Fruit fly (Drosophila melanogaster): ENCODE results near the gene Cad87A.
A peak's percentile ranks its signal among the peaks of the same experiment; 100 is the strongest.

Cad87A gene

dm6 chr3R:11887114-11888037, 61.6 kb downstream of the Cad87A start, which contains the start of gene mthl5:
mthl5 (minus strand) TSS chr3R:11887168.
- TF ChIP-seq CG4496 (GFP tag; IDR thresholded peaks at IDR 0.05) (peak; percentile 82), CG15710 (tag; optimal IDR thresholded peaks at IDR 0.05) (peak; percentile 95), CG8159 (tag; optimal IDR thresholded peaks at IDR 0.05) (peak; percentile 94), Pif1B (GFP tag; optimal IDR thresholded peaks at IDR 0.05) (peak; percentile 88), D1 (tag; optimal IDR thresholded peaks at IDR 0.05) (peak; percentile 92), fd96Ca (GFP tag; IDR thresholded peaks at IDR 0.05) (peak; percentile 84), CG9948 (tag; optimal IDR thresholded peaks at IDR 0.05) (peak; percentile 94), Snoo (tag; optimal IDR thresholded peaks at IDR 0.05) (peak; percentile 92), gl (tag; optimal IDR thresholded peaks at IDR 0.05) (peak; percentile 79), CG8301 (tag; optimal IDR thresholded peaks at IDR 0.05) (peak; percentile 91), CG34367 (tag; optimal IDR thresholded peaks at IDR 0.05) (peak; percentile 92), CG17806 (tag; optimal IDR thresholded peaks at IDR 0.05) (peak; percentile 90), CG10348 (GFP tag; IDR thresholded peaks at IDR 0.05) (peak; percentile 63), CG13204 (GFP tag; optimal IDR thresholded peaks at IDR 0.05) (peak; percentile 66), Pif1A (GFP tag; optimal IDR thresholded peaks at IDR 0.05) (peak; percentile 80), Ets98B (GFP tag; IDR thresholded peaks at IDR 0.05) (peak; percentile 81), CG14655 (GFP tag; optimal IDR thresholded peaks at IDR 0.05) (peak; percentile 94), rn (GFP tag; IDR thresholded peaks at IDR 0.05) (peak; percentile 61), CG32121 (GFP tag; IDR thresholded peaks at IDR 0.05) (peak; percentile 82; the same call in 1 of the 2 replicates), CG12605 (GFP tag; IDR thresholded peaks at IDR 0.05) (peak; percentile 61), EcR (GFP tag; optimal IDR thresholded peaks at IDR 0.05) (peak; percentile 71)

DNA sequence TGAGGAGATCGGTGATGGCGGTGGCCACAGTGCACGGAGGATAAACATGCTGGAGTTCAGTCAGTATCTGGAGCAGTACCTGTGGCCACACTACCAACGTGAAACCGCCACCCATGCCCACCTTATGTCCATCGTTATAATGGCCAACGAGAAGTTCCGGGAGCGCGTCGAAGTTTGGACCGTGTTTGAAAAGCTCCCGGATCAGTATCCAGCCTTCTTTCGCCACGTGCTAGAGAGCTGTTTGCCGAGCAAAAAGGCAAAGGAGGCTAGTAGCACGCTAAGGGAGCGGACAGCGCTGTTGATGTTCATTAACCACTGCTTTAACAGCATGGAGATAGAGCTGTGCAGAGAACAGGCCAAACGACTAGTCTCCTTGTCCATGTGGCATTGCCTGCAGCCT, 65.8 kb downstream of the Cad87A start:
- TF ChIP-seq D1 (tag; optimal IDR thresholded peaks at IDR 0.05) (no peak), Pif1B (GFP tag; optimal IDR thresholded peaks at IDR 0.05) (no peak), CG12605 (GFP tag; IDR thresholded peaks at IDR 0.05) (no peak), CG34367 (tag; optimal IDR thresholded peaks at IDR 0.05) (no peak), CG17806 (tag; optimal IDR thresholded peaks at IDR 0.05) (no peak), fd96Ca (GFP tag; IDR thresholded peaks at IDR 0.05) (no peak), Pif1A (GFP tag; optimal IDR thresholded peaks at IDR 0.05) (no peak), gl (tag; optimal IDR thresholded peaks at IDR 0.05) (no peak), Ets98B (GFP tag; IDR thresholded peaks at IDR 0.05) (no peak), CG32121 (GFP tag; IDR thresholded peaks at IDR 0.05) (no peak), CG4496 (GFP tag; IDR thresholded peaks at IDR 0.05) (no peak), CG10348 (GFP tag; IDR thresholded peaks at IDR 0.05) (no peak), CG14655 (GFP tag; optimal IDR thresholded peaks at IDR 0.05) (no peak), CG9948 (tag; optimal IDR thresholded peaks at IDR 0.05) (no peak), CG15710 (tag; optimal IDR thresholded peaks at IDR 0.05) (no peak), CG8159 (tag; optimal IDR thresholded peaks at IDR 0.05) (no peak), CG13204 (GFP tag; optimal IDR thresholded peaks at IDR 0.05) (no peak)

dm6 chr3R:11882506-11882953, 66.4 kb downstream of the Cad87A start, which contains the start of the genes CG6962 and CG31368:
CG6962 (minus strand) TSS chr3R:11882534.
CG31368 (plus strand) TSS chr3R:11882790.
- TF ChIP-seq Ets98B (GFP tag; IDR thresholded peaks at IDR 0.05), result peak; percentile 54
- peak; percentile 53 for TF ChIP-seq CG8301 (tag; optimal IDR thresholded peaks at IDR 0.05)
- TF ChIP-seq CG9948 (tag; optimal IDR thresholded peaks at IDR 0.05), result peak; percentile 60
- TF ChIP-seq CG10348 (GFP tag; IDR thresholded peaks at IDR 0.05), result 0 out of 2 replicates have a peak, but pooled peaks have one; percentile 14
- TF ChIP-seq CG12605 (GFP tag; IDR thresholded peaks at IDR 0.05), result peak; percentile 60
- no peak for TF ChIP-seq Pif1A (GFP tag; optimal IDR thresholded peaks at IDR 0.05)
- TF ChIP-seq fd96Ca (GFP tag; IDR thresholded peaks at IDR 0.05), result 0 out of 3 replicates have a peak, but pooled peaks have one; percentile 32
- TF ChIP-seq Snoo (tag; optimal IDR thresholded peaks at IDR 0.05), result peak; percentile 54
- no peak for TF ChIP-seq D1 (tag; optimal IDR thresholded peaks at IDR 0.05)
- TF ChIP-seq CG14655 (GFP tag; optimal IDR thresholded peaks at IDR 0.05), result no peak
- peak; percentile 69 for TF ChIP-seq CG8159 (tag; optimal IDR thresholded peaks at IDR 0.05)
- TF ChIP-seq gl (tag; optimal IDR thresholded peaks at IDR 0.05), result no peak
- peak; percentile 73 for TF ChIP-seq CG15710 (tag; optimal IDR thresholded peaks at IDR 0.05)
- TF ChIP-seq CG4496 (GFP tag; IDR thresholded peaks at IDR 0.05), result peak; percentile 80
- no peak for TF ChIP-seq CG13204 (GFP tag; optimal IDR thresholded peaks at IDR 0.05)
- peak; percentile 34 for TF ChIP-seq CG34367 (tag; optimal IDR thresholded peaks at IDR 0.05)
- peak; percentile 59; the same call in 1 of the 2 replicates for TF ChIP-seq CG32121 (GFP tag; IDR thresholded peaks at IDR 0.05)
- TF ChIP-seq EcR (GFP tag; optimal IDR thresholded peaks at IDR 0.05), result no peak
- peak; percentile 69 for TF ChIP-seq CG17806 (tag; optimal IDR thresholded peaks at IDR 0.05)
- TF ChIP-seq Pif1B (GFP tag; optimal IDR thresholded peaks at IDR 0.05), result no peak
- TF ChIP-seq rn (GFP tag; IDR thresholded peaks at IDR 0.05), result no peak

DNA sequence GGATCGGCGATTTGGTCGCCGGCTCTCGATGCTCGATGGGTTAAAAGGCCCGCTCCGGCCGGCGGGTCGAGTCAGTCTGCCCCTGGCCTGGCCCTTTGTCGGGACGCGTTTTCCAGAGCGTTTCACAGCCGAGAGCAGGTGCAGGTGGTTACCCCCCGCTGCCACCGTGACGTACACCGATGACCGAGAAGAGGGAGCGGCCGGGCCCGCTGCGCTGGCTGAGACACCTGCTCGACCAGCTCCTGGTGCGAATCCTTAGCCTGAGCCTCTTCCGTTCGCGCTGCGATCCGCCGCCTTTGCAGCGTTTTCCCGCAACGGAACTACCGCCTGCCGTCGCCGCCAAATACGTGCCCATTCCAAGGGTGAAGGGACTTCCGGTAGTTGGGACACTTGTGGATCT, 71.8 kb downstream of the Cad87A start, which contains the start of gene sad:
TSS of gene sad (plus strand) at position 74 of the 400 bp plus-strand sequence.
- TF ChIP-seq Pif1B (GFP tag; optimal IDR thresholded peaks at IDR 0.05) (no peak), gl (tag; optimal IDR thresholded peaks at IDR 0.05) (no peak), fd96Ca (GFP tag; IDR thresholded peaks at IDR 0.05) (no peak), rn (GFP tag; IDR thresholded peaks at IDR 0.05) (no peak), CG10348 (GFP tag; IDR thresholded peaks at IDR 0.05) (no peak), CG13204 (GFP tag; optimal IDR thresholded peaks at IDR 0.05) (no peak), CG14655 (GFP tag; optimal IDR thresholded peaks at IDR 0.05) (no peak), CG8159 (tag; optimal IDR thresholded peaks at IDR 0.05) (no peak), CG32121 (GFP tag; IDR thresholded peaks at IDR 0.05) (no peak), Snoo (tag; optimal IDR thresholded peaks at IDR 0.05) (no peak), CG15710 (tag; optimal IDR thresholded peaks at IDR 0.05) (no peak), Ets98B (GFP tag; IDR thresholded peaks at IDR 0.05) (no peak), D1 (tag; optimal IDR thresholded peaks at IDR 0.05) (no peak), CG4496 (GFP tag; IDR thresholded peaks at IDR 0.05) (no peak), CG12605 (GFP tag; IDR thresholded peaks at IDR 0.05) (no peak), CG34367 (tag; optimal IDR thresholded peaks at IDR 0.05) (no peak), CG17806 (tag; optimal IDR thresholded peaks at IDR 0.05) (no peak), CG8301 (tag; optimal IDR thresholded peaks at IDR 0.05) (no peak), EcR (GFP tag; optimal IDR thresholded peaks at IDR 0.05) (no peak)
